Worm (Caenorhabditis elegans) whole organism, midembryonic: ENCODE data around the gene slc-25A26.

ENCODE experiments used
- T22C8.4 ChIP-seq: fragments of 200-800 bp; sonication (Bioruptor generic); IDR thresholded peaks from 2 replicates; pipeline ENCODE4 v1.3.6; 2022; ENCODE audit warnings: missing genetic modification characterization, missing compliant biosample characterization
- cog-1 ChIP-seq: sonication (generic microtip); optimal IDR thresholded peaks from 2 replicates; lab custom pipeline; 2016; ENCODE audit warnings: missing genetic modification characterization, missing compliant biosample characterization
- flt-1 ChIP-seq: fragments of 200-800 bp; sonication (Bioruptor generic); IDR thresholded peaks from 2 replicates; pipeline ENCODE4 v1.3.6; 2022; ENCODE audit warnings: missing genetic modification characterization, missing compliant biosample characterization
- klf-2 ChIP-seq: fragments of 200-800 bp; sonication (Bioruptor generic); conservative IDR thresholded peaks from 2 replicates; pipeline ENCODE4 v1.3.6; 2022; ENCODE audit warnings: missing genetic modification reagents, missing genetic modification characterization, missing compliant biosample characterization
- med-1 ChIP-seq: sonication (generic microtip); optimal IDR thresholded peaks from 2 replicates; lab custom pipeline; 2017; ENCODE audit warnings: missing genetic modification characterization, mild to moderate bottlenecking, missing compliant biosample characterization, antibody characterized with exemption, missing genetic modification reagents; ENCODE audit not compliant: insufficient read depth
- ref-1 ChIP-seq: fragments of 200-800 bp; sonication (Bioruptor generic); conservative IDR thresholded peaks from 2 replicates; pipeline ENCODE4 v1.3.6; 2022; ENCODE audit warnings: missing genetic modification reagents, missing genetic modification characterization, missing compliant biosample characterization
- tab-1 ChIP-seq: fragments of 200-800 bp; sonication (Bioruptor generic); IDR thresholded peaks from 2 replicates; pipeline ENCODE4 v1.3.6; 2022; ENCODE audit warnings: missing genetic modification characterization, missing compliant biosample characterization
- ztf-23 ChIP-seq: fragments of 200-800 bp; sonication (Bioruptor generic); IDR thresholded peaks from 2 replicates; pipeline ENCODE4 v1.3.6; 2022; ENCODE audit warnings: missing genetic modification reagents, missing genetic modification characterization, missing compliant biosample characterization
- ztf-29 ChIP-seq: fragments of 200-800 bp; sonication (Bioruptor generic); IDR thresholded peaks from 2 replicates; pipeline ENCODE4 v1.3.6; 2022; ENCODE audit warnings: missing genetic modification reagents, missing genetic modification characterization, missing compliant biosample characterization

slc-25A26 gene

DNA sequence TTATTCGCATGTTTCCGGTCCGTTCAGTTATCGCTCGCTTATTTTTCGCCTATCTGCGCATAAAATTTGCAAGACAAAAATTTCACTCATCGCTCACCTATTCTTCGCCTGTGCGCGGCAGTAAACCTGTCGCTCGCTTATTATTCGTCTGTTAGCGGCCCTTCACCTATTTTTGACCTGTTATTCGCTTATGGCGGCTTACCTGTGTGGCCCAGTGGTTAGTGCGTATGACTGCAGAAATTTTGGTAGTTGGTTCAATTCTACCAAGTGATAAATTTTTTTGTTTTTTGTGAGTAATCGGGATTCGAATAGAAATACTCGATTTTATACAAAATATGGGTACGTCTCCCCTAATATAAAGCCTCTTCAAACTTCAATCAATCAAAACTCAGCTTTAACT, 33.8 kb downstream of the slc-25A26 start:
- TF ChIP-seq tab-1 (GFP tag; lab: Robert Waterston, UW) (peak; percentile 90), klf-2 (GFP tag; lab: Robert Waterston, UW) (peak; percentile 82), ztf-29 (GFP tag; lab: Robert Waterston, UW) (peak; percentile 88), T22C8.4 (GFP tag; lab: Robert Waterston, UW) (peak; percentile 79), ztf-23 (GFP tag; lab: Robert Waterston, UW) (peak; percentile 82), ref-1 (GFP tag; lab: Robert Waterston, UW) (peak; percentile 72)

DNA sequence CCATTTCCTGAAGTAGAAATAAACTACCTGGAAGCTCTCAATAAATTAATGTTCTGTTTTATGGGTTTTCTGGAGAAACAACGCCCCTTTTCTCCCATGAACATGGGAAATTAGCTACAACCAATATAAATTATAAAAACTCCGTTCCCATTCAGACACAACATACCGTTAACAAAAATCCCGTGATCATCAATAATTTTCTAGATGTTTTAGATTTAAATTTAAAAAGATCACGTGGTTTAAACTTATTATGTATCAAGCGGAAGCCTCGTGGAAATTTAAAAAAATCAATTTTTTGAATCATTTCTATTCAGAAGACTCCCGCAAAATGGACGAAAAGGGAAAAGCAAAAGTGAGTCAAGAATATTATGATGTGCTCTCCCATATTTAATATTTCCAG, 35.6 kb downstream of the slc-25A26 start, which contains the start of gene C53B4.2:
Gene C53B4.2 (plus strand): TSS at position 301 of the 400 bp plus-strand sequence.
- TF ChIP-seq ztf-29 (GFP tag; lab: Robert Waterston, UW) (no peak), tab-1 (GFP tag; lab: Robert Waterston, UW) (no peak), klf-2 (GFP tag; lab: Robert Waterston, UW) (no peak), cog-1 (tag; lab: Kevin White, UChicago) (no peak), flt-1 (GFP tag; lab: Robert Waterston, UW) (no peak), T22C8.4 (GFP tag; lab: Robert Waterston, UW) (no peak), ref-1 (GFP tag; lab: Robert Waterston, UW) (no peak), med-1 (no peak), ztf-23 (GFP tag; lab: Robert Waterston, UW) (no peak)

DNA sequence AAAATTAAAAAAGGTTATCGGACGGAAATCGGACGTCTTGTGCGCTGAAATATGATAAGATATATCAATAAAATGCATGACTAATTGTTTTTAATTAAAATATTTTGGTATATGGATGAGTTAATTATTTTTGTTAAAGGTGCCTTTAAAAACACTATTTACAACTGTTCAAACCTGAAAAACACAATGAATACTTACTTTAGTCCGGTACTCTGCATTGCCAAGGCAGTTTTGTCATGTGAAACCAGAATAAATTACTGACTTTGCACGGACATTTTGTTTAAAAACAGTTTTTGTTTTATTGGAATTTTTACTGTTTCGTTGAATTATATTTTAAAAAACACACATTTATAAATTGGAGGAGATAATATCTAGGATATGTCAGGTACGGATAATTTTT, 37.7 kb downstream of the slc-25A26 start, which contains the start of gene suex-2:
Gene suex-2 (plus strand): TSS at position 301 of the 400 bp plus-strand sequence.
- no peak for TF ChIP-seq ztf-23 (GFP tag; lab: Robert Waterston, UW)
- no peak for TF ChIP-seq ref-1 (GFP tag; lab: Robert Waterston, UW)
- no peak for TF ChIP-seq med-1
- no peak for TF ChIP-seq ztf-29 (GFP tag; lab: Robert Waterston, UW)
- no peak for TF ChIP-seq tab-1 (GFP tag; lab: Robert Waterston, UW)
- no peak for TF ChIP-seq flt-1 (GFP tag; lab: Robert Waterston, UW)
- TF ChIP-seq cog-1 (tag; lab: Kevin White, UChicago) = no peak

DNA sequence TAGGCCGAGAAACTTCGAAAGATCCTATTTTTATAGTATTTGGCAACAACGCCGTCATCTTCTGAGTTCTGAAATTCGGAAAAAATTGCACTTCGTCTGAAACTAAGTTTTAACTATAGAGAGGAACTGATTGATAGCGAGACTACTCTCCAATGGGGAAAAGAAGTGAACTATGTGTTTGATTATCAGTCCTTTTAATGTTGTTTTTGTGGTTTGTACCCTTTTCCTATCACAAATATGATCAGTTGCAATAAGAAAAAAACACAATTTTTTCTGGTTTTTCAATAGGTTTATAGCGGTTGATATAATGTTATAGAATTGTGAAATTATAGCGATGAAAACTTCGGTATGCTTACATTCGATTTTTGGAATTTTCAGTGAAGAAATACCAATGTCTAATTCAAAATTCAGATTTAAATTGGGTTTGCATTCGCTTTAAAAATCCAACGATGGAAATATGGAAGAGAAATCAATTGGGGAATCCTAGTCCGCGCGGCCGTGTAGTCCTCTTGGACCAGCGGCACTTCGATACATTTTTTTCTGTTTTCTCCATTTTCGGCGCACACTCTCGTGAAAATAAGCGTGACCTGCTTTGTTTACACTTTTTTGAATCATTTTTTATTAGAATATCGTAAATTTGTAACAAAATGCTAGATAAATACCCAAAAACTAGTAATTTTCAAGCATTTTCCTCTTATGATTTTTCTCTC, 43.2 kb downstream of the slc-25A26 start, which contains the start of gene C53B4.3:
Gene C53B4.3 (minus strand): TSS at position 464 of the 710 bp plus-strand sequence.
- TF ChIP-seq cog-1 (tag; lab: Kevin White, UChicago) (no peak), T22C8.4 (GFP tag; lab: Robert Waterston, UW) (no peak), med-1 (no peak), ztf-23 (GFP tag; lab: Robert Waterston, UW) (peak; percentile 61; the same call in 1 of the 2 replicates), flt-1 (GFP tag; lab: Robert Waterston, UW) (peak; percentile 73), ref-1 (GFP tag; lab: Robert Waterston, UW) (0 out of 2 replicates have a peak, but pooled peaks have one; percentile 27), tab-1 (GFP tag; lab: Robert Waterston, UW) (no peak), ztf-29 (GFP tag; lab: Robert Waterston, UW) (no peak), klf-2 (GFP tag; lab: Robert Waterston, UW) (no peak)

DNA sequence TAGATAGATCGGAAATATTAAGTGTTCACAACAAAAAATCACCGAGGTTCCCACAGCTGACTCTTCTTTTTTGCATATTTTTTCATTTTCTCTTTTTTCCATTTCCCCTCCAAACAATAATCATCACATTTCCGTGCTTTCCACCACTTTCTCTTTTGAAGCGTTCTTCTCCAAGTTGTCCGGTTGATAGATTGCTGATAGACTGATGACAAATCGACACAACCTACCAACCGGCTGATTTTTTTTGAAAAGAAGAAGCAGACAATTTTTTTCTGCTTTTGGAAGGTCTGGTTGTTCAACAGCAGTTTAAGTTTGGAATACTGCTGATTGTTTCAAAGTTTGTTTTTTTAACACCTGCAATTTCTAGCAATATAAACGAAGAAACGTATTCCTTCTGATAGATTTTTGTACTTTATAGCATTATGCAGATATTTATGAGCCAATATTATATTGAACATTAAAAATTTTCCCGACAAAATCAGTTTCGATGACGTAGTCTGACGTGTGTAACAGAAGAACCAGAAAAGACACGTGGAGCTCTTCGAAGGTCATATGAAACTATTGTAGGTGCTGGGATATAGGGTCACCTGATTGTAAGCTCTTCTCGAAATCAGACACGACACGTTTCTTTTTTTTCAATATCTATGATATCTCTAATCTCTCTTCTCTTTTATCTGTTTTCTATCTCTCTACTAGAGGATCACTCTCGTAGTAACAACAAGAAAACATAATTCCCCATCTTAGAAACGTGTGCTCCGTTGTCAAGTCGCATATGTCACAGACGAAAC, 44.5 kb downstream of the slc-25A26 start:
- TF ChIP-seq med-1 = no peak
- TF ChIP-seq ztf-23 (GFP tag; lab: Robert Waterston, UW) = no peak
- no peak for TF ChIP-seq cog-1 (tag; lab: Kevin White, UChicago)
- no peak for TF ChIP-seq tab-1 (GFP tag; lab: Robert Waterston, UW)
- no peak for TF ChIP-seq klf-2 (GFP tag; lab: Robert Waterston, UW)
- TF ChIP-seq ref-1 (GFP tag; lab: Robert Waterston, UW) = no peak
- TF ChIP-seq ztf-29 (GFP tag; lab: Robert Waterston, UW) = no peak
- no peak for TF ChIP-seq T22C8.4 (GFP tag; lab: Robert Waterston, UW)
- no peak for TF ChIP-seq flt-1 (GFP tag; lab: Robert Waterston, UW)

DNA sequence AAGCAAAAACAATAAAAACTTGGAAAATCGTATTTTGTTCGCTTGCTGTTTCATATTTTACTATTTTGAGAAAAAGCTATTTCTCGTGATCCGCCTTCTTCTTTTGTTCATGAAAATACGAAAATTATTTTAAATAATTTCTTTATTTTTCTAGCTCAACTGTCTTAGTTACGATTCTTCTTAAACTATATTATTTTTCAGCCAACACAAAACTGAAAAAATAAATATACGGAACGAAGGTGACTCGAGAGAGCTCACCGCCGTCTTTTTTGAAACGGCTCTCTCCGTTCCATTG, 45.0 kb downstream of the slc-25A26 start, which contains the start of gene pdzd-8:
Gene pdzd-8 (plus strand): TSS at position 196 of the 295 bp plus-strand sequence.
- TF ChIP-seq flt-1 (GFP tag; lab: Robert Waterston, UW) (no peak), med-1 (no peak), tab-1 (GFP tag; lab: Robert Waterston, UW) (no peak), T22C8.4 (GFP tag; lab: Robert Waterston, UW) (no peak), ref-1 (GFP tag; lab: Robert Waterston, UW) (no peak), klf-2 (GFP tag; lab: Robert Waterston, UW) (no peak), cog-1 (tag; lab: Kevin White, UChicago) (no peak)

DNA sequence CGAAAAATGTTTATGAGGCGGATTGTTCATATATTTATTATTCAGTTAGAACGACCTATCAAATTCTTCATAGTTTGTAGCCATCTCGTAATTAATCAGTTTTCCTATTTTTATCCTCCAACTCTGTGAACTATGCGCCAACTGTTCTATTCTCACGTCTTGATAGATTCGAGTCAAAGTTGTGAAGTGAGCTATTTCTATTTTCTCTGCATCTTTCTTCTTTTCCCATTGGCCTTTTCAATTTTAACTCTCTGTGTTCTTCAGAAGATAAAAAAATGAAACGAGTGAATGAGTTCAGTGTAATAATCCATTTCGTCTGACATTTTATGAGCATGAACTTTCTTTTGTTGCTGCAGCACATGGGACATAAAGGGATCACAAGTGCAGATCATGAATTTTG, 47.8 kb downstream of the slc-25A26 start:
- TF ChIP-seq flt-1 (GFP tag; lab: Robert Waterston, UW) = no peak
- TF ChIP-seq cog-1 (tag; lab: Kevin White, UChicago) = no peak
- TF ChIP-seq ztf-23 (GFP tag; lab: Robert Waterston, UW) = no peak
- no peak for TF ChIP-seq T22C8.4 (GFP tag; lab: Robert Waterston, UW)
- no peak for TF ChIP-seq ref-1 (GFP tag; lab: Robert Waterston, UW)
- no peak for TF ChIP-seq tab-1 (GFP tag; lab: Robert Waterston, UW)
- no peak for TF ChIP-seq med-1
- TF ChIP-seq klf-2 (GFP tag; lab: Robert Waterston, UW) = no peak
- no peak for TF ChIP-seq ztf-29 (GFP tag; lab: Robert Waterston, UW)

DNA sequence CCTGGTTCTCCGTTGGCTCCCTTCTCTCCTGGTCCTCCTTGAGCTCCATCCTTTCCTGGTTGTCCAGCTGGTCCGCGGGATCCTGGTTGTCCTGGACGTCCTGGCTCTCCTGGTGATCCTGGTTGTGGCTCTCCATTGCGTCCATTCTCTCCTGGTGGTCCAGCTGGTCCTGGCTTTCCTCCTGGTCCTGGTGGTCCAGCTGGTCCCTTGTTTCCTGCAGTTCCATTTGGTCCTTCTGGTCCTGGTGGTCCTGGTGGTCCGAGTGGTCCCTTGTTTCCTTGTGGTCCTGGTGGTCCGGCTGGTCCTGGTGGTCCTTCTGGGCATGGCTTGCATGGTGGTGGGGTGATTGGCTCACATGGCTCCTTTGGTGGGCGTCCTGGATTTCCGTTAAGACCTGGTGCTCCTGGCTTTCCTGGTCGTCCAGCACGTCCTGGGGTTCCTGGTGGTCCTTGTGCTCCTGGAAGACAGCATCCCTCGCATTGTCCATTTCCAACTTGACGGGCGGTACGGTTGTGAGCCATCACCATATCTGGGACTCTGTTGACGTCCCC, 48.9 kb downstream of the slc-25A26 start:
- no peak for TF ChIP-seq med-1
- no peak for TF ChIP-seq flt-1 (GFP tag; lab: Robert Waterston, UW)
- no peak for TF ChIP-seq klf-2 (GFP tag; lab: Robert Waterston, UW)
- no peak for TF ChIP-seq ztf-23 (GFP tag; lab: Robert Waterston, UW)
- TF ChIP-seq tab-1 (GFP tag; lab: Robert Waterston, UW) = no peak
- no peak for TF ChIP-seq ref-1 (GFP tag; lab: Robert Waterston, UW)
- no peak for TF ChIP-seq T22C8.4 (GFP tag; lab: Robert Waterston, UW)
- no peak for TF ChIP-seq cog-1 (tag; lab: Kevin White, UChicago)
- no peak for TF ChIP-seq ztf-29 (GFP tag; lab: Robert Waterston, UW)
